Worm (Caenorhabditis elegans): ENCODE measurements around the gene F49F1.11.

ce11 chrIV:4123083-4123482 is 18.1 kb downstream of the F49F1.11 start, which contains the start of gene mul-1:
- TF ChIP-seq R02D3.7 (tag; optimal IDR thresholded peaks at IDR 0.05) (no peak), madf-5 (GFP tag; IDR thresholded peaks at IDR 0.05) (no peak), hlh-30 (tag; optimal IDR thresholded peaks at IDR 0.05; ENCODE audit: insufficient read depth) (no peak), mes-2 (tag; optimal IDR thresholded peaks at IDR 0.05; ENCODE audit: poor library complexity, severe bottlenecking) (no peak)

Data from whole organism, L4 larva.